Worm (Caenorhabditis elegans) whole organism, L3 larva: Measurements from ENCODE around the gene F38B6.4.

Source experiments
- ceh-9 ChIP-seq: sonication (generic microtip); optimal IDR thresholded peaks from 2 replicates; lab custom pipeline; 2018; ENCODE audit warnings: missing biosample characterization, missing genetic modification characterization
- elt-3 ChIP-seq, 3 experiments: fragments of 150-350 bp in 1 of 3; sonication (generic microtip) in 2 of 3; optimal IDR thresholded peaks; 2 replicates in 2 of 3; 4 replicates in 1 of 3; lab custom pipeline; 2014 to 2017; ENCODE audit warnings: missing biosample characterization in 3 of 3, missing genetic modification characterization in 3 of 3
- lin-39 ChIP-seq: fragments of 150-350 bp; optimal IDR thresholded peaks from 2 replicates; lab custom pipeline; 2018; ENCODE audit warnings: missing biosample characterization, missing genetic modification reagents, missing genetic modification characterization
- mdl-1 ChIP-seq: fragments of 150-350 bp; optimal IDR thresholded peaks from 2 replicates; lab custom pipeline; 2014; ENCODE audit warnings: missing biosample characterization, missing genetic modification characterization
- pqm-1 ChIP-seq: fragments of 150-350 bp; optimal IDR thresholded peaks from 2 replicates; lab custom pipeline; 2017; ENCODE audit warnings: missing biosample characterization, missing genetic modification characterization, inconsistent platforms

DNA sequence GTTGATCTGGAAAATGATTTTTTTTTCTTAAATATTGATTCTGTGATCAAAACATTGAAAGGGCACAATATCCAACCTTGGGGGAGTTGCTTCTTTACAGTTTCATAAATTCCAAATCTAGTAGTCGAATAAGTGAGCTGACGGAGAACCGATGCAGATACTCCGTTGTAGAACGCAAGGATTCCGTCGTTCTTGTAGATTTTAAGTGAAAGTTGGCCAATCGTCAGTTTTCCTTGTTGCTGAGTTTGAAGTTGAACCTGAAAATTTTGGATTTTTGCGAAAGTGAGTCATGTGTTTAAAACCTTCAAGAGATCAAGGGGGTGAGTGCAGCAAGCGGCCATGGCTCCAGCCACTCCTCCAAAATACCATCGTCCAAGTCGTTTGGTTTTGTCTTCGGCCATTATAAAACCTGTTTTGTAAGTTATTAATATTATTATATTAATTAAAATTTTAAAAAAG, 50.6 kb downstream of the F38B6.4 start, which contains the start of gene slc-25A10:
- TF ChIP-seq ceh-9 (tag; lab: Kevin White, UChicago) (no peak), pqm-1 (tag; lab: Kevin White, UChicago) (no peak), lin-39 (no peak), elt-3 (tag; optimal IDR thresholded peaks at IDR 0.05; lab: Kevin White, UChicago) (no peak), mdl-1 (no peak)
